Worm (Caenorhabditis elegans) whole organism, L3 larva: ENCODE results near the gene trx-3.

Experiments
- R02D3.7 ChIP-seq: fragments of 150-350 bp; optimal IDR thresholded peaks from 2 replicates; lab custom pipeline; 2014; ENCODE audit warnings: missing biosample characterization, missing genetic modification characterization
- aly-2 ChIP-seq: fragments of 150-350 bp; optimal IDR thresholded peaks from 2 replicates; lab custom pipeline; 2014; ENCODE audit warnings: missing biosample characterization, missing genetic modification characterization
- ama-1 ChIP-seq: fragments of 150-350 bp; optimal IDR thresholded peaks from 2 replicates; lab custom pipeline; 2018
- ceh-28 ChIP-seq: fragments of 150-350 bp; optimal IDR thresholded peaks from 2 replicates; lab custom pipeline; 2014; ENCODE audit warnings: missing biosample characterization, missing genetic modification reagents, missing genetic modification characterization
- ceh-82 ChIP-seq: fragments of 150-350 bp; optimal IDR thresholded peaks from 2 replicates; lab custom pipeline; 2014; ENCODE audit warnings: missing biosample characterization, missing genetic modification characterization
- daf-12 ChIP-seq: fragments of 150-350 bp; optimal IDR thresholded peaks from 2 replicates; lab custom pipeline; 2014; ENCODE audit warnings: missing biosample characterization, missing genetic modification reagents, missing genetic modification characterization
- egl-5 ChIP-seq: fragments of 150-350 bp; optimal IDR thresholded peaks from 2 replicates; lab custom pipeline; 2017; ENCODE audit warnings: missing biosample characterization, missing genetic modification reagents, missing genetic modification characterization, inconsistent platforms
- elt-1 ChIP-seq: fragments of 150-350 bp; optimal IDR thresholded peaks from 2 replicates; lab custom pipeline; 2014; ENCODE audit warnings: missing biosample characterization, missing genetic modification characterization
- elt-2 ChIP-seq: sonication (generic microtip); optimal IDR thresholded peaks from 2 replicates; lab custom pipeline; 2016; ENCODE audit warnings: missing genetic modification reagents, mild to moderate bottlenecking, missing genetic modification characterization, missing compliant biosample characterization
- fkh-10 ChIP-seq: sonication (generic microtip); optimal IDR thresholded peaks from 2 replicates; lab custom pipeline; 2017; ENCODE audit warnings: missing biosample characterization, missing genetic modification reagents, missing genetic modification characterization
- fkh-2 ChIP-seq: fragments of 150-350 bp; optimal IDR thresholded peaks from 2 replicates; lab custom pipeline; 2014; ENCODE audit warnings: missing biosample characterization, missing genetic modification reagents, missing genetic modification characterization
- hmg-11 ChIP-seq: sonication (generic microtip); optimal IDR thresholded peaks from 2 replicates; lab custom pipeline; 2016; ENCODE audit warnings: missing genetic modification characterization, missing compliant biosample characterization
- jun-1 ChIP-seq: fragments of 150-350 bp; optimal IDR thresholded peaks from 2 replicates; lab custom pipeline; 2014; ENCODE audit warnings: missing biosample characterization, missing genetic modification reagents, missing genetic modification characterization
- lin-39 ChIP-seq: fragments of 150-350 bp; optimal IDR thresholded peaks from 2 replicates; lab custom pipeline; 2018; ENCODE audit warnings: missing biosample characterization, missing genetic modification reagents, missing genetic modification characterization
- mdl-1 ChIP-seq: fragments of 150-350 bp; optimal IDR thresholded peaks from 2 replicates; lab custom pipeline; 2014; ENCODE audit warnings: missing biosample characterization, missing genetic modification characterization
- mml-1 ChIP-seq: fragments of 150-350 bp; sonication (generic microtip); optimal IDR thresholded peaks from 3 replicates; lab custom pipeline; 2014; ENCODE audit warnings: missing biosample characterization, missing genetic modification characterization
- nfya-1 ChIP-seq: sonication (generic microtip); optimal IDR thresholded peaks from 2 replicates; lab custom pipeline; 2017; ENCODE audit warnings: missing genetic modification characterization, mild to moderate bottlenecking, missing compliant biosample characterization, antibody characterized with exemption, moderate library complexity; ENCODE audit not compliant: insufficient read depth
- nhr-12 ChIP-seq: fragments of 150-350 bp; optimal IDR thresholded peaks from 2 replicates; lab custom pipeline; 2014; ENCODE audit warnings: missing biosample characterization, missing genetic modification characterization
- nhr-237 ChIP-seq: fragments of 150-350 bp; optimal IDR thresholded peaks from 2 replicates; lab custom pipeline; 2014; ENCODE audit warnings: missing biosample characterization, missing genetic modification characterization
- nhr-25 ChIP-seq: sonication (generic microtip); optimal IDR thresholded peaks from 2 replicates; lab custom pipeline; 2017; ENCODE audit warnings: missing biosample characterization, missing genetic modification characterization
- nhr-28 ChIP-seq: fragments of 150-350 bp; optimal IDR thresholded peaks from 2 replicates; lab custom pipeline; 2014; ENCODE audit warnings: missing biosample characterization, missing genetic modification characterization
- nhr-43 ChIP-seq: sonication (generic microtip); optimal IDR thresholded peaks from 2 replicates; lab custom pipeline; 2016; ENCODE audit warnings: mild to moderate bottlenecking, missing genetic modification characterization, missing compliant biosample characterization; ENCODE audit not compliant: poor library complexity, severe bottlenecking
- nhr-77 ChIP-seq: fragments of 150-350 bp; optimal IDR thresholded peaks from 2 replicates; lab custom pipeline; 2014; ENCODE audit warnings: missing biosample characterization, missing genetic modification characterization
- pha-4 ChIP-seq: fragments of 150-350 bp; optimal IDR thresholded peaks from 2 replicates; lab custom pipeline; 2014; ENCODE audit warnings: missing biosample characterization, missing genetic modification reagents, missing genetic modification characterization
- pqm-1 ChIP-seq: fragments of 150-350 bp; optimal IDR thresholded peaks from 2 replicates; lab custom pipeline; 2017; ENCODE audit warnings: missing biosample characterization, missing genetic modification characterization, inconsistent platforms
- sea-2 ChIP-seq: fragments of 150-350 bp; sonication (generic microtip); optimal IDR thresholded peaks from 4 replicates; lab custom pipeline; 2014; ENCODE audit warnings: missing biosample characterization, missing genetic modification reagents, missing genetic modification characterization
- skn-1 ChIP-seq: fragments of 150-350 bp; optimal IDR thresholded peaks from 2 replicates; lab custom pipeline; 2014; ENCODE audit warnings: missing biosample characterization, missing genetic modification characterization
- unc-62 ChIP-seq: fragments of 150-350 bp; sonication (generic microtip); optimal IDR thresholded peaks from 4 replicates; lab custom pipeline; 2014; ENCODE audit warnings: missing biosample characterization, missing genetic modification reagents, missing genetic modification characterization
- zag-1 ChIP-seq: fragments of 150-350 bp; optimal IDR thresholded peaks from 2 replicates; lab custom pipeline; 2014; ENCODE audit warnings: missing biosample characterization, missing genetic modification characterization
- ztf-11 ChIP-seq: fragments of 150-350 bp; optimal IDR thresholded peaks from 2 replicates; lab custom pipeline; 2014; ENCODE audit warnings: missing biosample characterization, missing genetic modification characterization
- ztf-4 ChIP-seq: fragments of 150-350 bp; optimal IDR thresholded peaks from 2 replicates; lab custom pipeline; 2014; ENCODE audit warnings: missing biosample characterization, missing genetic modification characterization

The trx-3 gene

ce11 chrIV:4482531-4482930 lies 4.3 kb upstream of the trx-3 start, which contains the start of gene M01H9.4:
M01H9.4 (minus strand) TSS chrIV:4482909.
- TF ChIP-seq elt-2 (tag; lab: Kevin White, UChicago) (peak; percentile 97), skn-1 (tag; lab: Kevin White, UChicago) (no peak), ceh-28 (tag; lab: Kevin White, UChicago) (peak; percentile 60), pqm-1 (tag; lab: Kevin White, UChicago) (peak; percentile 82), jun-1 (tag; lab: Kevin White, UChicago) (peak; percentile 70), pha-4 (tag; lab: Kevin White, UChicago) (peak; percentile 55)

- no peak for TF ChIP-seq nhr-12 (tag; lab: Kevin White, UChicago)
- TF ChIP-seq elt-2 (tag; lab: Kevin White, UChicago), result peak; percentile 73
- TF ChIP-seq daf-12 (tag; lab: Kevin White, UChicago), result no peak
- peak; percentile 78 for TF ChIP-seq pqm-1 (tag; lab: Kevin White, UChicago)
Measured at ce11 chrIV:4484555-4484954, 2.3 kb upstream of the trx-3 start.

- TF ChIP-seq skn-1 (tag; lab: Kevin White, UChicago), result no peak
- no peak for TF ChIP-seq sea-2 (GFP tag; lab: Kevin White, UChicago)
- no peak for TF ChIP-seq zag-1 (tag; lab: Kevin White, UChicago)
- no peak for TF ChIP-seq mml-1
- no peak for TF ChIP-seq lin-39 (tag; lab: Kevin White, UChicago)
- no peak for TF ChIP-seq nhr-237 (tag; lab: Kevin White, UChicago)
- TF ChIP-seq elt-1, result no peak
- no peak for TF ChIP-seq mdl-1 (tag; lab: Kevin White, UChicago)
- no peak for TF ChIP-seq ama-1 (lab: Kevin White, UChicago)
- no peak for TF ChIP-seq ztf-11 (tag; lab: Kevin White, UChicago)
Measured at ce11 chrIV:4490148-4490652, 3.4 kb downstream of the trx-3 start, which contains the start of gene ZK180.7. ZK180.7 (plus strand) TSS chrIV:4490542.

- TF ChIP-seq nhr-43 (tag; lab: Kevin White, UChicago), result no peak
- peak; percentile 47 for TF ChIP-seq fkh-10 (GFP tag; lab: Kevin White, UChicago)
Measured at ce11 chrIV:4505078-4505477, 18.2 kb downstream of the trx-3 start.

- TF ChIP-seq R02D3.7 (tag; lab: Kevin White, UChicago), result no peak
- peak; percentile 38 for TF ChIP-seq nfya-1 (tag; lab: Kevin White, UChicago)
- TF ChIP-seq lin-39 (tag; lab: Kevin White, UChicago), result peak; percentile 40
Measured at ce11 chrIV:4506637-4507036, 19.8 kb downstream of the trx-3 start, which contains the start of gene gbb-2. gbb-2 (minus strand) TSS chrIV:4506748.

ce11 chrIV:4511259-4511890 lies 24.5 kb downstream of the trx-3 start, which contains the start of the genes rfth-1 and ZK180.8:
rfth-1 (minus strand) TSS chrIV:4511309.
ZK180.8 (minus strand) TSS chrIV:4511724.
- TF ChIP-seq ztf-4 (no peak), egl-5 (tag; lab: Kevin White, UChicago) (no peak), aly-2 (tag; lab: Kevin White, UChicago) (no peak), daf-12 (tag; lab: Kevin White, UChicago) (no peak), sea-2 (GFP tag; lab: Kevin White, UChicago) (no peak), pha-4 (tag; lab: Kevin White, UChicago) (peak; percentile 30), R02D3.7 (tag; lab: Kevin White, UChicago) (no peak), fkh-2 (tag; lab: Kevin White, UChicago) (no peak), nhr-28 (tag; lab: Kevin White, UChicago) (no peak), ceh-82 (tag; lab: Kevin White, UChicago) (no peak), nhr-77 (no peak), hmg-11 (peak; percentile 2), elt-1 (no peak), unc-62 (GFP tag; lab: Kevin White, UChicago) (no peak), fkh-10 (GFP tag; lab: Kevin White, UChicago) (no peak), nhr-25 (no peak), nhr-12 (tag; lab: Kevin White, UChicago) (no peak), ama-1 (lab: Kevin White, UChicago) (peak; percentile 0)
